Fruit fly (Drosophila melanogaster): ENCODE data around the gene tara.

The tara gene

dm6 chr3R:16253427-16253883 is 28.0 kb downstream of the tara start (continued):
- TF ChIP-seq sug (tag; optimal IDR thresholded peaks at IDR 0.05): peak; percentile 70
- TF ChIP-seq NC2α (GFP tag; optimal IDR thresholded peaks at IDR 0.05): no peak
- peak; percentile 18 for TF ChIP-seq CG4617 (GFP tag; optimal IDR thresholded peaks at IDR 0.05; ENCODE audit: borderline replicate concordance)
- TF ChIP-seq YL-1 (GFP tag; optimal IDR thresholded peaks at IDR 0.05): peak; percentile 54
- no peak for TF ChIP-seq CG13894 (tag; optimal IDR thresholded peaks at IDR 0.05)
- TF ChIP-seq trh (GFP tag; optimal IDR thresholded peaks at IDR 0.05): peak; percentile 32
- TF ChIP-seq CG9876 (GFP tag; optimal IDR thresholded peaks at IDR 0.05): no peak
- peak; percentile 84 for TF ChIP-seq CG9437 (GFP tag; optimal IDR thresholded peaks at IDR 0.05)
- TF ChIP-seq CG18764 (GFP tag; optimal IDR thresholded peaks at IDR 0.05): peak; percentile 35
- TF ChIP-seq CG13775 (GFP tag; optimal IDR thresholded peaks at IDR 0.05): peak; percentile 86
- TF ChIP-seq CG8765 (GFP tag; IDR thresholded peaks at IDR 0.05): no peak
- TF ChIP-seq CG11093 (GFP tag; IDR thresholded peaks at IDR 0.05): peak; percentile 58; the same call in 1 of the 3 replicates
- peak; percentile 79 for TF ChIP-seq CG17829 (tag; optimal IDR thresholded peaks at IDR 0.05)
- TF ChIP-seq nmo (GFP tag; optimal IDR thresholded peaks at IDR 0.05): peak; percentile 86
- peak; percentile 78 for TF ChIP-seq CG10267 (tag; optimal IDR thresholded peaks at IDR 0.05)
- peak; percentile 89 for TF ChIP-seq CG30403 (GFP tag; optimal IDR thresholded peaks at IDR 0.05)
- TF ChIP-seq CG15011 (GFP tag; optimal IDR thresholded peaks at IDR 0.05): peak; percentile 62
- peak; percentile 84 for TF ChIP-seq CG10979 (tag; optimal IDR thresholded peaks at IDR 0.05)
- TF ChIP-seq Pdp1 (GFP tag; optimal IDR thresholded peaks at IDR 0.05): peak in 1 of 2 experiments; percentile 8
- TF ChIP-seq Nf-YC (tag; optimal IDR thresholded peaks at IDR 0.05): peak; percentile 80
- peak; percentile 47 for TF ChIP-seq slp2 (GFP tag; optimal IDR thresholded peaks at IDR 0.05)
- TF ChIP-seq Max (GFP tag; optimal IDR thresholded peaks at IDR 0.05): peak; percentile 59
- peak; percentile 93 for TF ChIP-seq CG2678 (tag; optimal IDR thresholded peaks at IDR 0.05)
- peak; percentile 88 for TF ChIP-seq CG7839 (tag; optimal IDR thresholded peaks at IDR 0.05)
- TF ChIP-seq dysf (GFP tag; IDR thresholded peaks at IDR 0.05): no peak
- TF ChIP-seq CG2875 (GFP tag; optimal IDR thresholded peaks at IDR 0.05): peak; percentile 59
- TF ChIP-seq CG12659 (GFP tag; optimal IDR thresholded peaks at IDR 0.05): peak; percentile 89
- TF ChIP-seq CG18476 (GFP tag; optimal IDR thresholded peaks at IDR 0.05): peak; percentile 56
- peak; percentile 49 for TF ChIP-seq zen (tag; optimal IDR thresholded peaks at IDR 0.05)
- TF ChIP-seq NfI (GFP tag; optimal IDR thresholded peaks at IDR 0.05): peak; percentile 66
- TF ChIP-seq lola (GFP tag; optimal IDR thresholded peaks at IDR 0.05): peak in 1 of 3 experiments; percentile 87
- peak; percentile 88 for TF ChIP-seq CG8924 (tag; optimal IDR thresholded peaks at IDR 0.05)
- peak; percentile 54 for TF ChIP-seq onecut (GFP tag; IDR thresholded peaks at IDR 0.05)
- TF ChIP-seq Hr51 (GFP tag; optimal IDR thresholded peaks at IDR 0.05): peak in 1 of 2 experiments; percentile 91
- TF ChIP-seq CG4707 (GFP tag; optimal IDR thresholded peaks at IDR 0.05): peak; percentile 81
- peak; percentile 70 for TF ChIP-seq CG16815 (GFP tag; optimal IDR thresholded peaks at IDR 0.05)
- no peak for TF ChIP-seq cad (GFP tag; optimal IDR thresholded peaks at IDR 0.05)
- TF ChIP-seq unpg (GFP tag; optimal IDR thresholded peaks at IDR 0.05): peak; percentile 72
- TF ChIP-seq CG10543 (GFP tag; optimal IDR thresholded peaks at IDR 0.05): no peak
- TF ChIP-seq nau (GFP tag; optimal IDR thresholded peaks at IDR 0.05): peak; percentile 73
- no peak for TF ChIP-seq Trl (optimal IDR thresholded peaks at IDR 0.05)
- TF ChIP-seq Trl (GFP tag; optimal IDR thresholded peaks at IDR 0.05): no peak
- TF ChIP-seq tup (GFP tag; optimal IDR thresholded peaks at IDR 0.05): peak; percentile 24
- TF ChIP-seq psq (GFP tag; optimal IDR thresholded peaks at IDR 0.05): peak; percentile 34
- peak; percentile 89 for TF ChIP-seq Oli (tag; optimal IDR thresholded peaks at IDR 0.05)
- TF ChIP-seq Scr (GFP tag; IDR thresholded peaks at IDR 0.05; ENCODE audit: partially characterized antibody): no peak
- no peak for TF ChIP-seq Dbx (GFP tag; IDR thresholded peaks at IDR 0.05)
- TF ChIP-seq B-H2 (GFP tag; optimal IDR thresholded peaks at IDR 0.05): no peak
- TF ChIP-seq CG15601 (tag; optimal IDR thresholded peaks at IDR 0.05): peak; percentile 76
